Worm (Caenorhabditis elegans) whole organism, young adult: ENCODE measurements around the gene F35D11.4.

ENCODE experiments used
- F52B5.7 ChIP-seq: sonication (generic microtip); optimal IDR thresholded peaks from 2 replicates; lab custom pipeline; 2016; ENCODE audit warnings: mild to moderate bottlenecking, missing genetic modification characterization, missing compliant biosample characterization
- lsy-27 ChIP-seq: sonication (generic microtip); optimal IDR thresholded peaks from 2 replicates; lab custom pipeline; 2017; ENCODE audit warnings: missing genetic modification characterization, mild to moderate bottlenecking, missing compliant biosample characterization, antibody characterized with exemption, missing genotype, borderline replicate concordance; ENCODE audit not compliant: insufficient read depth
- nfya-1 ChIP-seq: sonication (generic microtip); optimal IDR thresholded peaks from 2 replicates; lab custom pipeline; 2017; ENCODE audit warnings: antibody characterized with exemption, missing compliant biosample characterization, missing genetic modification characterization, borderline replicate concordance; ENCODE audit not compliant: insufficient read depth

DNA sequence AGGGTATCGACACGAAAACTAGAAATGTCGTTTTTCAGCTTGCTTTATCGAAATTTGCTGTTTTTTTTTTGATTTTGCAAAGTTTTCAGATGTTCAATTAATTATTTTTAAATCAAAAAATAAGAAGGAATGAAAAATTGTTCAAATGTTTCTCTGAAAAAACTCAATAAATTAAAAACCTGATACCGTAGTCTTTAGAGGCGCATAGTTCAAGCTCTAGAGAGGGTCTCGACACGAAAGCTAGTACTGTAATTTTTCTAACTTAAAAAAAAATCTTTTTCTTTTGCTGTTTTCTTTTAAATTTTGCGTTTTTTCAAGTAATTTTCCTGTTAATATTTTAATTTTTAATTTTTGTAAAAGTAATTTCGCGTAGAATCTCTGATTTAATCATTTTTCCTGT lies 37.0 kb upstream of the F35D11.4 start:
- TF ChIP-seq nfya-1 (no peak), lsy-27 (tag; lab: Kevin White, UChicago) (no peak), F52B5.7 (tag; lab: Kevin White, UChicago) (no peak)
